Fruit fly (Drosophila melanogaster) whole organism, embryonic: ENCODE data around the gene CG12289.

Experiments used
- Aef1 ChIP-seq: fragments of 200-800 bp; sonication (Bioruptor generic); IDR thresholded peaks from 3 replicates; pipeline ENCODE4 v1.3.6; 2022; ENCODE audit warnings: missing biosample characterization, missing genetic modification characterization
- Antp ChIP-seq: fragments of 200-800 bp; sonication (Bioruptor generic); optimal IDR thresholded peaks from 3 replicates; lab custom pipeline; 2016; ENCODE audit warnings: missing biosample characterization, missing genetic modification characterization
- Asciz ChIP-seq: fragments of 200-800 bp; sonication (Bioruptor generic); optimal IDR thresholded peaks from 2 replicates; lab custom pipeline; 2017; ENCODE audit warnings: missing biosample characterization, mild to moderate bottlenecking, missing genetic modification characterization, missing genetic modification reagents
- CG10321 ChIP-seq: fragments of 200-800 bp; sonication (Bioruptor generic); IDR thresholded peaks from 2 replicates; pipeline ENCODE4 v1.3.6; 2022; ENCODE audit warnings: missing biosample characterization, missing genetic modification characterization
- CG12299 ChIP-seq: fragments of 200-800 bp; sonication (Bioruptor generic); optimal IDR thresholded peaks from 2 replicates; lab custom pipeline; 2018; ENCODE audit warnings: missing biosample characterization, mild to moderate bottlenecking, missing genetic modification characterization
- CG12942 ChIP-seq: fragments of 200-800 bp; sonication (Bioruptor generic); optimal IDR thresholded peaks from 3 replicates; lab custom pipeline; 2016; ENCODE audit warnings: missing biosample characterization, missing genetic modification characterization
- CG13894 ChIP-seq: fragments of 200-800 bp; sonication (Bioruptor generic); optimal IDR thresholded peaks from 3 replicates; lab custom pipeline; 2018; ENCODE audit warnings: missing biosample characterization, mild to moderate bottlenecking, missing genetic modification characterization, moderate library complexity
- CG16815 ChIP-seq: fragments of 200-800 bp; sonication (Bioruptor generic); optimal IDR thresholded peaks from 3 replicates; lab custom pipeline; 2017; ENCODE audit warnings: missing biosample characterization, mild to moderate bottlenecking, missing genetic modification characterization
- CG17328 ChIP-seq: fragments of 200-800 bp; sonication (Bioruptor generic); IDR thresholded peaks from 2 replicates; pipeline ENCODE4 v1.3.6; 2022; ENCODE audit warnings: missing biosample characterization, missing genetic modification characterization
- CG18599 ChIP-seq: fragments of 200-800 bp; sonication (Bioruptor generic); optimal IDR thresholded peaks from 3 replicates; lab custom pipeline; 2017; ENCODE audit warnings: missing biosample characterization, missing genetic modification characterization, mild to moderate bottlenecking, moderate library complexity, missing genetic modification reagents
- CG2120 ChIP-seq: fragments of 200-800 bp; sonication (Bioruptor generic); optimal IDR thresholded peaks from 3 replicates; lab custom pipeline; 2016; ENCODE audit warnings: missing biosample characterization, missing genetic modification characterization
- CG2202 ChIP-seq: fragments of 200-800 bp; sonication (Bioruptor generic); optimal IDR thresholded peaks from 2 replicates; lab custom pipeline; 2018; ENCODE audit warnings: missing biosample characterization, mild to moderate bottlenecking, missing genetic modification characterization
- CG34224 ChIP-seq: fragments of 200-800 bp; sonication (Bioruptor generic); IDR thresholded peaks from 3 replicates; pipeline ENCODE4 v1.3.6; 2022; ENCODE audit warnings: missing biosample characterization, missing genetic modification characterization; ENCODE audit not compliant: partially characterized antibody
- CG4404 ChIP-seq: fragments of 200-800 bp; sonication (Bioruptor generic); IDR thresholded peaks from 2 replicates; pipeline ENCODE4 v1.3.6; 2022; ENCODE audit warnings: missing biosample characterization, missing genetic modification characterization
- CG6689 ChIP-seq: fragments of 200-800 bp; sonication (Bioruptor generic); IDR thresholded peaks from 2 replicates; pipeline ENCODE4 v1.3.6; 2022; ENCODE audit warnings: missing biosample characterization, missing genetic modification characterization
- CG6854 ChIP-seq: fragments of 200-800 bp; sonication (Bioruptor generic); optimal IDR thresholded peaks from 3 replicates; lab custom pipeline; 2017; ENCODE audit warnings: missing biosample characterization, mild to moderate bottlenecking, missing genetic modification characterization
- CG7271 ChIP-seq: fragments of 200-800 bp; sonication (Bioruptor generic); optimal IDR thresholded peaks from 2 replicates; lab custom pipeline; 2018; ENCODE audit warnings: missing biosample characterization, mild to moderate bottlenecking, missing genetic modification characterization, moderate library complexity
- CG8478 ChIP-seq: fragments of >200 bp; optimal IDR thresholded peaks from 2 replicates; lab custom pipeline; 2018
- CTCF ChIP-seq: fragments of 200-800 bp; sonication (Bioruptor generic); optimal IDR thresholded peaks from 2 replicates; lab custom pipeline; 2017; ENCODE audit warnings: missing biosample characterization, mild to moderate bottlenecking, missing genetic modification characterization, moderate library complexity
- CkIIα-i1 ChIP-seq: fragments of 200-800 bp; sonication (Bioruptor generic); IDR thresholded peaks from 2 replicates; pipeline ENCODE4 v1.3.6; 2022; ENCODE audit warnings: missing biosample characterization, missing genetic modification characterization
- Dip3 ChIP-seq: fragments of 200-800 bp; sonication (Bioruptor generic); optimal IDR thresholded peaks from 3 replicates; lab custom pipeline; 2016; ENCODE audit warnings: missing biosample characterization, missing genetic modification characterization
- Dp ChIP-seq: fragments of 200-800 bp; sonication (Bioruptor generic); optimal IDR thresholded peaks from 2 replicates; lab custom pipeline; 2018; ENCODE audit warnings: missing biosample characterization, mild to moderate bottlenecking, missing genetic modification characterization, moderate library complexity
- Fer3 ChIP-seq: fragments of 200-800 bp; sonication (Bioruptor generic); optimal IDR thresholded peaks from 2 replicates; lab custom pipeline; 2018; ENCODE audit warnings: missing biosample characterization, mild to moderate bottlenecking, missing genetic modification characterization, moderate library complexity
- GATAe ChIP-seq: fragments of 200-800 bp; sonication (Bioruptor generic); conservative IDR thresholded peaks from 2 replicates; pipeline ENCODE4 v1.3.6; 2022; ENCODE audit warnings: missing biosample characterization, missing genetic modification characterization
- Hmx ChIP-seq: fragments of 200-800 bp; sonication (Bioruptor generic); optimal IDR thresholded peaks from 2 replicates; lab custom pipeline; 2016; ENCODE audit warnings: missing biosample characterization, missing genetic modification characterization
- Kr ChIP-seq: fragments of 200-800 bp; sonication (Bioruptor generic); optimal IDR thresholded peaks from 2 replicates; lab custom pipeline; 2017; ENCODE audit warnings: missing biosample characterization, mild to moderate bottlenecking, missing genetic modification characterization
- Lhr ChIP-seq: fragments of 200-800 bp; sonication (Bioruptor generic); optimal IDR thresholded peaks from 3 replicates; lab custom pipeline; 2017; ENCODE audit warnings: mild to moderate bottlenecking, missing biosample characterization, missing genetic modification reagents, missing genetic modification characterization
- NC2α ChIP-seq: fragments of 200-800 bp; sonication (Bioruptor generic); optimal IDR thresholded peaks from 2 replicates; lab custom pipeline; 2016; ENCODE audit warnings: missing biosample characterization, missing genetic modification characterization
- Spps ChIP-seq: fragments of 200-800 bp; sonication (Bioruptor generic); optimal IDR thresholded peaks from 2 replicates; lab custom pipeline; 2018; ENCODE audit warnings: missing biosample characterization, mild to moderate bottlenecking, missing genetic modification characterization
- Sry-δ ChIP-seq: fragments of 200-800 bp; sonication (Bioruptor generic); optimal IDR thresholded peaks from 2 replicates; lab custom pipeline; 2016; ENCODE audit warnings: missing biosample characterization, missing genetic modification characterization
- Trl ChIP-seq, 3 experiments: fragments of >200 bp in 2 of 3; fragments of 200-800 bp in 1 of 3; sonication (Bioruptor generic) in 1 of 3; optimal IDR thresholded peaks; 2 replicates in 1 of 3; 3 replicates in 2 of 3; lab custom pipeline; 2016 to 2017; ENCODE audit warnings: missing biosample characterization in 1 of 3, missing genetic modification characterization in 1 of 3
- Xrp1 ChIP-seq: fragments of 200-800 bp; sonication (Bioruptor generic); IDR thresholded peaks from 2 replicates; pipeline ENCODE4 v1.3.6; 2022; ENCODE audit warnings: missing biosample characterization, missing genetic modification characterization
- abd-A ChIP-seq: fragments of 200-800 bp; sonication (Bioruptor generic); optimal IDR thresholded peaks from 3 replicates; lab custom pipeline; 2019; ENCODE audit warnings: missing biosample characterization, mild to moderate bottlenecking, missing genetic modification characterization, moderate library complexity
- ato ChIP-seq: fragments of 200-800 bp; sonication (Bioruptor generic); IDR thresholded peaks from 2 replicates; pipeline ENCODE4 v1.3.6; 2022; ENCODE audit warnings: missing biosample characterization, missing genetic modification characterization; ENCODE audit not compliant: partially characterized antibody
- caup ChIP-seq: fragments of 200-800 bp; sonication (Bioruptor generic); optimal IDR thresholded peaks from 3 replicates; lab custom pipeline; 2017; ENCODE audit warnings: missing biosample characterization, mild to moderate bottlenecking, missing genetic modification characterization, moderate library complexity; ENCODE audit not compliant: severe bottlenecking
- chinmo ChIP-seq: fragments of 200-800 bp; sonication (Bioruptor generic); IDR thresholded peaks from 4 replicates; pipeline ENCODE4 v1.3.6; 2022; ENCODE audit warnings: missing biosample characterization, missing genetic modification characterization; ENCODE audit not compliant: partially characterized antibody
- chn ChIP-seq: fragments of 200-800 bp; sonication (Bioruptor generic); optimal IDR thresholded peaks from 2 replicates; lab custom pipeline; 2016; ENCODE audit warnings: missing biosample characterization, missing genetic modification characterization
- croc ChIP-seq: fragments of 200-800 bp; sonication (Bioruptor generic); conservative IDR thresholded peaks from 3 replicates; pipeline ENCODE4 v1.3.6; 2022; ENCODE audit warnings: missing biosample characterization, missing genetic modification characterization
- dmrt11E ChIP-seq: fragments of 200-800 bp; sonication (Bioruptor generic); optimal IDR thresholded peaks from 3 replicates; lab custom pipeline; 2018; ENCODE audit warnings: missing biosample characterization, mild to moderate bottlenecking, missing genetic modification characterization, moderate library complexity
- gce ChIP-seq: fragments of 200-800 bp; sonication (Bioruptor generic); IDR thresholded peaks from 3 replicates; pipeline ENCODE4 v1.3.6; 2022; ENCODE audit warnings: missing biosample characterization, missing genetic modification characterization
- knrl ChIP-seq: fragments of 200-800 bp; sonication (Bioruptor generic); IDR thresholded peaks from 3 replicates; pipeline ENCODE4 v1.3.6; 2022; ENCODE audit warnings: missing biosample characterization, missing genetic modification characterization; ENCODE audit not compliant: partially characterized antibody
- maf-S ChIP-seq: fragments of 200-800 bp; sonication (Bioruptor generic); optimal IDR thresholded peaks from 2 replicates; lab custom pipeline; 2016; ENCODE audit warnings: missing biosample characterization, missing genetic modification characterization
- nau ChIP-seq: fragments of 200-800 bp; sonication (Bioruptor generic); optimal IDR thresholded peaks from 3 replicates; lab custom pipeline; 2017; ENCODE audit warnings: missing biosample characterization, mild to moderate bottlenecking, missing genetic modification characterization, missing genetic modification reagents
- org-1 ChIP-seq: fragments of 200-800 bp; sonication (Bioruptor generic); optimal IDR thresholded peaks from 2 replicates; lab custom pipeline; 2017; ENCODE audit warnings: missing biosample characterization, missing genetic modification characterization
- ro ChIP-seq: fragments of 200-800 bp; sonication (Bioruptor generic); IDR thresholded peaks from 2 replicates; pipeline ENCODE4 v1.3.6; 2022; ENCODE audit warnings: missing biosample characterization, missing genetic modification characterization
- slou ChIP-seq: fragments of 200-800 bp; sonication (Bioruptor generic); optimal IDR thresholded peaks from 3 replicates; lab custom pipeline; 2016; ENCODE audit warnings: missing biosample characterization, missing genetic modification characterization
- sob ChIP-seq: fragments of 200-800 bp; sonication (Bioruptor generic); IDR thresholded peaks from 2 replicates; pipeline ENCODE4 v1.3.6; 2022; ENCODE audit warnings: missing biosample characterization, missing genetic modification characterization
- trh ChIP-seq: fragments of 200-800 bp; sonication (Bioruptor generic); optimal IDR thresholded peaks from 2 replicates; lab custom pipeline; 2016; ENCODE audit warnings: missing biosample characterization, missing genetic modification characterization
- twi ChIP-seq: fragments of 200-800 bp; optimal IDR thresholded peaks from 2 replicates; lab custom pipeline; 2019; ENCODE audit warnings: missing biosample characterization, mild to moderate bottlenecking, missing genetic modification characterization, moderate library complexity
- unpg ChIP-seq: fragments of 200-800 bp; sonication (Bioruptor generic); optimal IDR thresholded peaks from 3 replicates; lab custom pipeline; 2018; ENCODE audit warnings: missing biosample characterization, mild to moderate bottlenecking, missing genetic modification characterization, moderate library complexity

Gene CG12289

DNA sequence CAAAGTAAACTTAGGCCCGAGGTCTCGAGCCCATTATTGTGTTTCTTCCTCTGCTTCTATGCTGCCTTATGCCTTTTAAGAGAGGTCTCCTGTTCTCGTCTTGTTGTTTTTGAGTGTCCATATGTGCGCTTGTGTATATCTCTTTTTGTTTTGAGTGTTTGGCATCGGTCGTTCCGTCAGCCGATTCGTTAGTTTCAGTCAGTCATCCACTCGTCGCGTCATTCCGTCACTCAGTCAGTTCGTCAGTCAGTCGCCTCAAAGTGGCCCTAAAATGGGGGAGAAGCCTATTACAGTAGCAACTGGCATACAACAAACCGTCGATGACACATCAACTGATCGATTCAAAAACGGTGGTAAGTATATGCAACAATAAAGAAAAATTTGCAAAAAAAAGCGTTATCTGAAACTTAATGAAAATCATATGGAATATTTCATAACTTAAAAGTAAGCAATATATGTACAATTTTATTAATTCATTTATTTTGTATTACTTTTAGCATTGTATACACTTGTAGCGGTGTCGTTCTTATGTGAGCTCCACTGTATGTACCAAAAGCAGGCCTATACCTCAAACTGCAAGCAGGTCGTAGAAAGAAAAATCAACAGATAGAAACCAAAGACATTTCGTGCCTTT lies 40.1 kb downstream of the CG12289 start (continued):
- TF ChIP-seq Antp (GFP tag; lab: Kevin White, UChicago) (peak; percentile 82), slou (peak; percentile 68), Aef1 (GFP tag; lab: Robert Waterston, UW) (peak; percentile 97), CG8478 (lab: Kevin White, UChicago) (no peak), dmrt11E (tag; lab: Kevin White, UChicago) (peak; percentile 96), CG12299 (tag; lab: Kevin White, UChicago) (peak; percentile 87), maf-S (GFP tag; lab: Kevin White, UChicago) (peak; percentile 74), CG10321 (GFP tag; lab: Robert Waterston, UW) (peak; percentile 85), Lhr (peak; percentile 87), croc (peak; percentile 94), abd-A (tag; lab: Kevin White, UChicago) (peak; percentile 31), Xrp1 (GFP tag; lab: Robert Waterston, UW) (peak; percentile 97), CG6689 (GFP tag; lab: Robert Waterston, UW) (peak; percentile 95), unpg (GFP tag; lab: Kevin White, UChicago) (peak; percentile 93), ro (GFP tag; lab: Robert Waterston, UW) (peak; percentile 93), GATAe (peak; percentile 81), CG7271 (tag; lab: Kevin White, UChicago) (peak; percentile 77), CG34224 (no peak), ato (GFP tag; lab: Robert Waterston, UW) (no peak), gce (peak; percentile 81; the same call in 2 of the 3 replicates), chn (peak; percentile 86), Dip3 (GFP tag; lab: Kevin White, UChicago) (peak; percentile 77), CG18599 (GFP tag; lab: Kevin White, UChicago) (peak; percentile 89), CG12942 (GFP tag; lab: Kevin White, UChicago) (peak; percentile 75), Trl (optimal IDR thresholded peaks at IDR 0.05; lab: Kevin White, UChicago) (no peak), Trl (GFP tag; optimal IDR thresholded peaks at IDR 0.05; lab: Kevin White, UChicago) (peak; percentile 69), Fer3 (peak; percentile 92), CTCF (GFP tag; lab: Kevin White, UChicago) (peak; percentile 60), CG6854 (GFP tag; lab: Kevin White, UChicago) (peak; percentile 80), caup (peak; percentile 81), nau (GFP tag; lab: Kevin White, UChicago) (peak; percentile 89), org-1 (GFP tag; lab: Kevin White, UChicago) (peak; percentile 88), chinmo (peak; percentile 76; the same call in 1 of the 4 replicates), CG4404 (GFP tag; lab: Robert Waterston, UW) (peak; percentile 97), knrl (GFP tag; lab: Robert Waterston, UW) (no peak), Asciz (GFP tag; lab: Kevin White, UChicago) (peak; percentile 94), trh (GFP tag; lab: Kevin White, UChicago) (peak; percentile 82), CG2120 (GFP tag; lab: Kevin White, UChicago) (peak; percentile 84)

- peak; percentile 61 for TF ChIP-seq CG2202 (tag; lab: Kevin White, UChicago)
- peak; percentile 80 for TF ChIP-seq CG17328 (GFP tag; lab: Robert Waterston, UW)
- no peak for TF ChIP-seq Dp
- no peak for TF ChIP-seq Trl (optimal IDR thresholded peaks at IDR 0.05; lab: Kevin White, UChicago)
- peak; percentile 88 for TF ChIP-seq Trl (GFP tag; optimal IDR thresholded peaks at IDR 0.05; lab: Kevin White, UChicago)
- TF ChIP-seq NC2α (GFP tag; lab: Kevin White, UChicago): peak; percentile 66
- TF ChIP-seq Kr (GFP tag; lab: Kevin White, UChicago): no peak
- peak; percentile 74 for TF ChIP-seq Spps
- peak; percentile 90 for TF ChIP-seq sob (GFP tag; lab: Robert Waterston, UW)
- no peak for TF ChIP-seq Hmx (GFP tag; lab: Kevin White, UChicago)
- no peak for TF ChIP-seq CkIIα-i1 (GFP tag; lab: Robert Waterston, UW)
- peak; percentile 81 for TF ChIP-seq CG16815
- peak; percentile 93 for TF ChIP-seq twi (tag; lab: Kevin White, UChicago)
- TF ChIP-seq CG13894 (tag; lab: Kevin White, UChicago): peak; percentile 12
- no peak for TF ChIP-seq Sry-δ
Observed at dm6 chr3L:11417273-11418040, 40.8 kb downstream of the CG12289 start.
